Fruit fly (Drosophila melanogaster): ENCODE data around the gene RnpS1.

DNA sequence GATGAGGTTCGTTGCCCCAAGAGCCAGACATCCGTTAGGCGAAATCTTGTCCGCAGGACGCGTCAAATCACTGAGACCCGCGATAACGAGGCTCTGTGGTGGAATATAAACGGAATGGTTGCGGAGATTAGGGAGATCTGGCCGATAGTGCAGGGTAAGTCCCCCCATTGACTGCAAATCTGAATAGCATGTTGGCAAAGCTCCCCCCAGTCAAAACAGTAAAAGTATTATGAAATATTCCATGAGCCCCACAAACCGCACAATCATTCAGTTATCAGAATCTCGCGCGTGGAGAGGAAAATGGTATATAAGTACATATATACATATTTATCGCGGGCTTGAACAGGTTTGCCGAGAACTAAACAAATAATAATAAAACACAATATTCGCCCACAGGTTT, 18.8 kb downstream of the RnpS1 start:
- TF ChIP-seq lola (GFP tag; optimal IDR thresholded peaks at IDR 0.05) (no peak), Gug (GFP tag; IDR thresholded peaks at IDR 0.05) (no peak), klu (GFP tag; IDR thresholded peaks at IDR 0.05) (no peak), grau (tag; optimal IDR thresholded peaks at IDR 0.05) (no peak), Usf (GFP tag; optimal IDR thresholded peaks at IDR 0.05) (no peak), CG10959 (GFP tag; IDR thresholded peaks at IDR 0.05) (no peak)
